Worm (Caenorhabditis elegans) whole organism, L2 larva: ENCODE measurements around the gene slc-5A12.

ENCODE experiments used
- C34F6.9 ChIP-seq: fragments of 150-350 bp; optimal IDR thresholded peaks from 2 replicates; lab custom pipeline; 2014; ENCODE audit warnings: missing biosample characterization, missing genetic modification characterization
- F13H6.1 ChIP-seq: sonication (generic microtip); optimal IDR thresholded peaks from 2 replicates; lab custom pipeline; 2016; ENCODE audit warnings: missing genetic modification characterization, missing compliant biosample characterization
- R02D3.7 ChIP-seq: fragments of 150-350 bp; optimal IDR thresholded peaks from 2 replicates; lab custom pipeline; 2014; ENCODE audit warnings: missing biosample characterization, missing genetic modification characterization
- Y55F3AM.14 ChIP-seq: fragments of 200-800 bp; sonication (Bioruptor generic); optimal IDR thresholded peaks from 2 replicates; lab custom pipeline; 2018; ENCODE audit warnings: mild to moderate bottlenecking, missing genetic modification characterization, missing compliant biosample characterization
- ZK546.5 ChIP-seq: sonication (generic microtip); optimal IDR thresholded peaks from 2 replicates; lab custom pipeline; 2017; ENCODE audit warnings: missing biosample characterization, missing genetic modification characterization
- alr-1 ChIP-seq: fragments of 150-350 bp; optimal IDR thresholded peaks from 2 replicates; lab custom pipeline; 2014; ENCODE audit warnings: missing biosample characterization, missing genetic modification characterization
- aly-2 ChIP-seq: fragments of 150-350 bp; optimal IDR thresholded peaks from 2 replicates; lab custom pipeline; 2014; ENCODE audit warnings: missing biosample characterization, missing genetic modification characterization
- ama-1 ChIP-seq: fragments of 150-350 bp; optimal IDR thresholded peaks from 2 replicates; lab custom pipeline; 2018; ENCODE audit warnings: inconsistent platforms
- blmp-1 ChIP-seq: sonication (generic microtip); optimal IDR thresholded peaks from 2 replicates; lab custom pipeline; 2017; ENCODE audit warnings: missing genetic modification characterization, mild to moderate bottlenecking, missing compliant biosample characterization, antibody characterized with exemption, moderate library complexity; ENCODE audit not compliant: insufficient read depth
- ceh-16 ChIP-seq: fragments of 150-350 bp; optimal IDR thresholded peaks from 2 replicates; lab custom pipeline; 2014; ENCODE audit warnings: missing biosample characterization, missing genetic modification characterization
- ceh-82 ChIP-seq: fragments of 150-350 bp; optimal IDR thresholded peaks from 2 replicates; lab custom pipeline; 2014; ENCODE audit warnings: missing biosample characterization, missing genetic modification characterization
- crh-2 ChIP-seq: sonication (generic microtip); optimal IDR thresholded peaks from 2 replicates; lab custom pipeline; 2017; ENCODE audit warnings: missing biosample characterization, missing genetic modification characterization
- dmd-4 ChIP-seq: sonication (generic microtip); optimal IDR thresholded peaks from 2 replicates; lab custom pipeline; 2017; ENCODE audit warnings: missing biosample characterization, missing genetic modification characterization
- egl-27 ChIP-seq: sonication (generic microtip); optimal IDR thresholded peaks from 3 replicates; lab custom pipeline; 2017; ENCODE audit warnings: missing biosample characterization, missing genetic modification reagents, missing genetic modification characterization
- elt-1 ChIP-seq: fragments of 150-350 bp; optimal IDR thresholded peaks from 2 replicates; lab custom pipeline; 2014; ENCODE audit warnings: missing biosample characterization, missing genetic modification characterization
- elt-3 ChIP-seq: sonication (generic microtip); optimal IDR thresholded peaks from 2 replicates; lab custom pipeline; 2017; ENCODE audit warnings: missing biosample characterization, missing genetic modification characterization
- fos-1 ChIP-seq: fragments of 150-350 bp; optimal IDR thresholded peaks from 2 replicates; lab custom pipeline; 2014; ENCODE audit warnings: missing biosample characterization, missing genetic modification characterization
- gmeb-1 ChIP-seq: fragments of 150-350 bp; optimal IDR thresholded peaks from 2 replicates; lab custom pipeline; 2014; ENCODE audit warnings: missing biosample characterization, missing genetic modification characterization
- lin-11 ChIP-seq: fragments of 150-350 bp; sonication (generic microtip); optimal IDR thresholded peaks from 2 replicates; lab custom pipeline; 2014; ENCODE audit warnings: missing biosample characterization, missing genetic modification characterization, inconsistent platforms, mixed read lengths
- lin-13 ChIP-seq: fragments of 150-350 bp; optimal IDR thresholded peaks from 2 replicates; lab custom pipeline; 2014; ENCODE audit warnings: missing biosample characterization, missing genetic modification reagents, missing genetic modification characterization
- lin-39 ChIP-seq: fragments of 150-350 bp; optimal IDR thresholded peaks from 2 replicates; lab custom pipeline; 2014; ENCODE audit warnings: missing biosample characterization, missing genetic modification reagents, missing genetic modification characterization
- lsy-2 ChIP-seq, 2 experiments: fragments of 150-350 bp in 1 of 2; sonication (generic microtip) in 1 of 2; optimal IDR thresholded peaks; 2 replicates each; lab custom pipeline; 2014 to 2017; ENCODE audit warnings: missing biosample characterization in 2 of 2, missing genetic modification characterization in 2 of 2
- mab-5 ChIP-seq: fragments of 150-350 bp; optimal IDR thresholded peaks from 2 replicates; lab custom pipeline; 2014; ENCODE audit warnings: missing biosample characterization, missing genetic modification characterization
- mbf-1 ChIP-seq: sonication (generic microtip); optimal IDR thresholded peaks from 2 replicates; lab custom pipeline; 2017; ENCODE audit warnings: missing biosample characterization, missing genetic modification characterization
- mdl-1 ChIP-seq, 2 experiments: fragments of 150-350 bp in 1 of 2; sonication (generic microtip) in 1 of 2; optimal IDR thresholded peaks; 2 replicates each; lab custom pipeline; 2017; ENCODE audit warnings: missing biosample characterization in 2 of 2, missing genetic modification characterization in 2 of 2
- nhr-10 ChIP-seq: sonication (generic microtip); optimal IDR thresholded peaks from 2 replicates; lab custom pipeline; 2017; ENCODE audit warnings: missing biosample characterization, missing genetic modification characterization
- nhr-11 ChIP-seq: fragments of 150-350 bp; optimal IDR thresholded peaks from 2 replicates; lab custom pipeline; 2014; ENCODE audit warnings: missing biosample characterization, missing genetic modification characterization
- nhr-12 ChIP-seq: fragments of 150-350 bp; optimal IDR thresholded peaks from 2 replicates; lab custom pipeline; 2014; ENCODE audit warnings: missing biosample characterization, missing genetic modification characterization
- nhr-129 ChIP-seq: fragments of 150-350 bp; optimal IDR thresholded peaks from 2 replicates; lab custom pipeline; 2014; ENCODE audit warnings: missing biosample characterization, missing genetic modification characterization
- nhr-21 ChIP-seq: fragments of 150-350 bp; optimal IDR thresholded peaks from 2 replicates; lab custom pipeline; 2014; ENCODE audit warnings: missing biosample characterization, missing genetic modification characterization
- nhr-23 ChIP-seq: fragments of 150-350 bp; optimal IDR thresholded peaks from 2 replicates; lab custom pipeline; 2014; ENCODE audit warnings: missing biosample characterization, missing genetic modification reagents, missing genetic modification characterization
- nhr-237 ChIP-seq: fragments of 150-350 bp; optimal IDR thresholded peaks from 2 replicates; lab custom pipeline; 2014; ENCODE audit warnings: missing biosample characterization, missing genetic modification characterization
- nhr-25 ChIP-seq: fragments of 150-350 bp; sonication (generic microtip); optimal IDR thresholded peaks from 3 replicates; lab custom pipeline; 2014; ENCODE audit warnings: missing biosample characterization, missing genetic modification characterization
- nhr-6 ChIP-seq: fragments of 150-350 bp; optimal IDR thresholded peaks from 2 replicates; lab custom pipeline; 2014; ENCODE audit warnings: missing biosample characterization, missing genetic modification characterization
- nhr-77 ChIP-seq: fragments of 150-350 bp; optimal IDR thresholded peaks from 2 replicates; lab custom pipeline; 2014; ENCODE audit warnings: missing biosample characterization, missing genetic modification characterization
- peb-1 ChIP-seq: fragments of 150-350 bp; optimal IDR thresholded peaks from 2 replicates; lab custom pipeline; 2014; ENCODE audit warnings: missing biosample characterization, missing genetic modification characterization
- sem-4 ChIP-seq: fragments of 150-350 bp; optimal IDR thresholded peaks from 2 replicates; lab custom pipeline; 2014; ENCODE audit warnings: missing biosample characterization, missing genetic modification reagents, missing genetic modification characterization
- skn-1 ChIP-seq: sonication (generic microtip); optimal IDR thresholded peaks from 2 replicates; lab custom pipeline; 2017; ENCODE audit warnings: missing biosample characterization, missing genetic modification characterization
- sma-3 ChIP-seq: sonication (generic microtip); optimal IDR thresholded peaks from 2 replicates; lab custom pipeline; 2016; ENCODE audit warnings: missing genetic modification reagents, missing genetic modification characterization, missing compliant biosample characterization
- sma-9 ChIP-seq, 2 experiments: fragments of 150-350 bp in 1 of 2; sonication (generic microtip) in 1 of 2; optimal IDR thresholded peaks; 2 replicates each; lab custom pipeline; 2014 to 2016; ENCODE audit warnings: missing genetic modification characterization in 2 of 2, mild to moderate bottlenecking in 1 of 2, missing biosample characterization in 1 of 2, missing compliant biosample characterization in 1 of 2, missing genetic modification reagents in 1 of 2, moderate library complexity in 1 of 2
- snpc-4 ChIP-seq: fragments of 150-350 bp; optimal IDR thresholded peaks from 2 replicates; lab custom pipeline; 2014; ENCODE audit warnings: missing biosample characterization, missing genetic modification characterization
- unc-39 ChIP-seq: fragments of 150-350 bp; optimal IDR thresholded peaks from 2 replicates; lab custom pipeline; 2014; ENCODE audit warnings: missing biosample characterization, missing genetic modification characterization
- unc-55 ChIP-seq: fragments of 150-350 bp; sonication (generic microtip); optimal IDR thresholded peaks from 3 replicates; lab custom pipeline; 2014; ENCODE audit warnings: missing biosample characterization, missing genetic modification reagents, missing genetic modification characterization
- unc-62 ChIP-seq: fragments of 150-350 bp; optimal IDR thresholded peaks from 2 replicates; lab custom pipeline; 2014; ENCODE audit warnings: missing biosample characterization, missing genetic modification reagents, missing genetic modification characterization
- zag-1 ChIP-seq: fragments of 150-350 bp; optimal IDR thresholded peaks from 2 replicates; lab custom pipeline; 2014; ENCODE audit warnings: missing biosample characterization, missing genetic modification characterization
- ztf-1 ChIP-seq: fragments of 200-800 bp; sonication (Bioruptor generic); conservative IDR thresholded peaks from 2 replicates; pipeline ENCODE4 v1.3.6; 2022; ENCODE audit warnings: missing genetic modification characterization, missing compliant biosample characterization
- ztf-11 ChIP-seq: sonication (generic microtip); optimal IDR thresholded peaks from 2 replicates; lab custom pipeline; 2017; ENCODE audit warnings: missing biosample characterization, missing genetic modification characterization
- ztf-4 ChIP-seq: fragments of 150-350 bp; optimal IDR thresholded peaks from 2 replicates; lab custom pipeline; 2014; ENCODE audit warnings: missing biosample characterization, missing genetic modification characterization

The slc-5A12 gene

DNA sequence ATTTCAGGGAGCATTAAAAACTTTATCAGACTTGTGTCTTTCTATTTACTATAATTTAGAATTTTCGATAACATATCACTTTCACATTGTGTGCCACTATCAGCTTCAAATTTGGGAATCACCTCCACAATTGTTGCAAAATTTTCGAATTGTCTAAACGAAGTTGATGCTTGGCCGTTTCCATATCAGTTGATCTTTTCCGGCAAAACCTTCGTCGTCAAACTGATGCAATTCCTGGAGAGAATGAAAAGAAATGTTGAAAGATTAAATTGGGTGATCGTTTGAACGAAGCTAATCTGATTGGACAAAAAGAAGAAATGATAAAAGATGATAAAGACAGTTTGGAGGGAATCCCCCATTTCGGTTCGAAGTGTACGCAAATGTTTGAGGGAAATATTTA lies 18.4 kb downstream of the slc-5A12 start (continued):
- TF ChIP-seq Y55F3AM.14 (GFP tag; lab: Kevin White, UChicago): peak; percentile 18
- TF ChIP-seq nhr-129 (tag; lab: Kevin White, UChicago): peak; percentile 78
- TF ChIP-seq ceh-82: no peak
- no peak for TF ChIP-seq nhr-23
- TF ChIP-seq sma-9 (GFP tag; optimal IDR thresholded peaks at IDR 0.05; lab: Kevin White, UChicago): peak; percentile 94
- no peak for TF ChIP-seq sma-9 (tag; optimal IDR thresholded peaks at IDR 0.05; lab: Kevin White, UChicago)
- TF ChIP-seq R02D3.7 (tag; lab: Kevin White, UChicago): no peak
- no peak for TF ChIP-seq C34F6.9 (tag; lab: Kevin White, UChicago)
- TF ChIP-seq mab-5: no peak
- TF ChIP-seq F13H6.1 (tag; lab: Kevin White, UChicago): peak; percentile 54
- no peak for TF ChIP-seq nhr-25 (tag; lab: Kevin White, UChicago)
- peak; percentile 74 for TF ChIP-seq gmeb-1 (tag; lab: Kevin White, UChicago)
- TF ChIP-seq crh-2: peak; percentile 82
- TF ChIP-seq egl-27 (tag; lab: Kevin White, UChicago): no peak
- TF ChIP-seq alr-1 (tag; lab: Kevin White, UChicago): no peak
- TF ChIP-seq ZK546.5 (tag; lab: Kevin White, UChicago): no peak
- TF ChIP-seq nhr-10 (tag; lab: Kevin White, UChicago): no peak
- no peak for TF ChIP-seq ztf-1 (GFP tag; lab: Robert Waterston, UW)
- no peak for TF ChIP-seq aly-2 (tag; lab: Kevin White, UChicago)

DNA sequence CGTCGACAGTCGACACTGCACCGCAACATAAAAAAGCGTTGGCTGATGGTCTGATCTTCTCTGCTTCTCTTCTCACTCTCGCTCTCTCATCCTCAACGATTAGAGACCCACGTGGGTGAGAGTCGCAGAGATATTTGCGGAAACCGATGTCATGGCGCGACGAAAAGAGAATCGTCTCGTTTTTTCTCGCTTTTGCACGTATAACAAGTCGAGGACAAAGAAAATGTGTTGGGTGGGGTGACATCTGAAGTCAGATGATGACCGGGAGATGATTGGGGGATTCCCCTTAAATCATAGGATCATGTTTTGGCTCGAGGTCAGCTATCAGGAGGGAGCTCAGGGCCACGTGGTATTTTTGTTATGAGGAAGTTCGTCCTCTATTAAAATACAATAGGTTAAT lies 19.2 kb downstream of the slc-5A12 start:
- TF ChIP-seq nhr-237 (tag; lab: Kevin White, UChicago) (no peak), nhr-25 (tag; lab: Kevin White, UChicago) (peak; percentile 98), ceh-82 (no peak), nhr-10 (tag; lab: Kevin White, UChicago) (no peak), R02D3.7 (tag; lab: Kevin White, UChicago) (no peak), dmd-4 (no peak), blmp-1 (peak; percentile 81), sem-4 (tag; lab: Kevin White, UChicago) (peak; percentile 92), ZK546.5 (tag; lab: Kevin White, UChicago) (no peak), nhr-11 (tag; lab: Kevin White, UChicago) (no peak), ceh-16 (no peak), nhr-6 (tag; lab: Kevin White, UChicago) (peak; percentile 85), aly-2 (tag; lab: Kevin White, UChicago) (no peak), gmeb-1 (tag; lab: Kevin White, UChicago) (peak; percentile 83), unc-55 (GFP tag; lab: Kevin White, UChicago) (no peak), lin-39 (tag; lab: Kevin White, UChicago) (no peak), nhr-21 (peak; percentile 97), skn-1 (tag; lab: Kevin White, UChicago) (no peak), ztf-4 (tag; lab: Kevin White, UChicago) (peak; percentile 93), unc-62 (no peak), C34F6.9 (tag; lab: Kevin White, UChicago) (peak; percentile 86), sma-3 (peak; percentile 95), nhr-77 (tag; lab: Kevin White, UChicago) (peak; percentile 59), peb-1 (tag; lab: Kevin White, UChicago) (no peak), ama-1 (peak; percentile 37), nhr-12 (tag; lab: Kevin White, UChicago) (no peak), unc-39 (tag; lab: Kevin White, UChicago) (no peak), crh-2 (peak; percentile 94), mbf-1 (tag; lab: Kevin White, UChicago) (no peak), lin-11 (tag; lab: Kevin White, UChicago) (no peak), egl-27 (tag; lab: Kevin White, UChicago) (peak; percentile 78), mab-5 (peak; percentile 74), lsy-2 (tag; optimal IDR thresholded peaks at IDR 0.05; lab: Kevin White, UChicago) (peak in 1 of 2 experiments; percentile 82), ztf-1 (GFP tag; lab: Robert Waterston, UW) (no peak), elt-1 (no peak), snpc-4 (peak; percentile 24), F13H6.1 (tag; lab: Kevin White, UChicago) (peak; percentile 96), sma-9 (GFP tag; optimal IDR thresholded peaks at IDR 0.05; lab: Kevin White, UChicago) (peak; percentile 100), sma-9 (tag; optimal IDR thresholded peaks at IDR 0.05; lab: Kevin White, UChicago) (peak; percentile 17), zag-1 (tag; lab: Kevin White, UChicago) (no peak), nhr-23 (no peak), alr-1 (tag; lab: Kevin White, UChicago) (no peak), nhr-129 (tag; lab: Kevin White, UChicago) (peak; percentile 97), mdl-1 (tag; optimal IDR thresholded peaks at IDR 0.05; lab: Kevin White, UChicago) (peak; percentile 99 to 100), ztf-11 (tag; lab: Kevin White, UChicago) (no peak), elt-3 (no peak), Y55F3AM.14 (GFP tag; lab: Kevin White, UChicago) (peak; percentile 67), fos-1 (peak; percentile 86), lin-13 (peak; percentile 74)
- TF ChIP-seq, all 48 proteins: peak for 23
